Fruit fly (Drosophila melanogaster) whole organism, adult: ENCODE data around the gene CG13074.

ENCODE experiments used
- CG11617 ChIP-seq: fragments of 200-800 bp; sonication (Bioruptor generic); optimal IDR thresholded peaks from 2 replicates; lab custom pipeline; 2017; ENCODE audit warnings: mild to moderate bottlenecking, missing biosample characterization, missing genetic modification reagents, missing genetic modification characterization
- CG12768 ChIP-seq: fragments of 200-800 bp; sonication (Bioruptor generic); optimal IDR thresholded peaks from 2 replicates; lab custom pipeline; 2017; ENCODE audit warnings: missing biosample characterization, missing genetic modification characterization, mild to moderate bottlenecking, moderate library complexity, missing genetic modification reagents
- CG14711 ChIP-seq: fragments of 200-800 bp; sonication (Bioruptor generic); optimal IDR thresholded peaks from 2 replicates; lab custom pipeline; 2018; ENCODE audit warnings: missing biosample characterization, mild to moderate bottlenecking, missing genetic modification characterization, moderate library complexity
- CG33017 ChIP-seq: fragments of 200-800 bp; sonication (Bioruptor generic); optimal IDR thresholded peaks from 2 replicates; lab custom pipeline; 2018; ENCODE audit warnings: missing biosample characterization, mild to moderate bottlenecking, missing genetic modification characterization, moderate library complexity
- CG5204 ChIP-seq: fragments of 200-800 bp; sonication (Bioruptor generic); optimal IDR thresholded peaks from 2 replicates; lab custom pipeline; 2016; ENCODE audit warnings: missing biosample characterization, missing genetic modification characterization
- Hr96 ChIP-seq: fragments of 200-800 bp; sonication (Bioruptor generic); optimal IDR thresholded peaks from 2 replicates; lab custom pipeline; 2016; ENCODE audit warnings: missing biosample characterization, missing genetic modification characterization
- ovo ChIP-seq: fragments of 200-800 bp; sonication (Bioruptor generic); optimal IDR thresholded peaks from 2 replicates; lab custom pipeline; 2016; ENCODE audit warnings: missing biosample characterization, missing genetic modification characterization
- tj ChIP-seq: fragments of 200-800 bp; sonication (Bioruptor generic); optimal IDR thresholded peaks from 3 replicates; lab custom pipeline; 2017; ENCODE audit warnings: missing biosample characterization, mild to moderate bottlenecking, missing genetic modification characterization, moderate library complexity

dm6 chr3L:16054095-16054494 lies 43.2 kb downstream of the CG13074 start:
- TF ChIP-seq Hr96 (GFP tag; lab: Kevin White, UChicago), result no peak
- TF ChIP-seq CG33017 (tag; lab: Kevin White, UChicago), result no peak
- TF ChIP-seq CG5204 (GFP tag; lab: Kevin White, UChicago), result no peak
- TF ChIP-seq ovo, result no peak
- peak; percentile 2 for TF ChIP-seq CG14711
- TF ChIP-seq CG12768, result peak; percentile 38
- TF ChIP-seq CG11617 (GFP tag; lab: Kevin White, UChicago), result no peak
- no peak for TF ChIP-seq tj (GFP tag; lab: Kevin White, UChicago)
